Fruit fly (Drosophila melanogaster) whole organism, embryonic: ENCODE data around the gene CG14971.

Experiments used
- Asciz ChIP-seq: fragments of 200-800 bp; sonication (Bioruptor generic); optimal IDR thresholded peaks from 2 replicates; lab custom pipeline; 2017; ENCODE audit warnings: missing biosample characterization, mild to moderate bottlenecking, missing genetic modification characterization, missing genetic modification reagents
- Atf-2 ChIP-seq: fragments of 200-800 bp; sonication (Bioruptor generic); optimal IDR thresholded peaks from 2 replicates; lab custom pipeline; 2016; ENCODE audit warnings: missing biosample characterization, missing genetic modification characterization
- Blimp-1 ChIP-seq: fragments of 200-800 bp; sonication (Bioruptor generic); optimal IDR thresholded peaks from 3 replicates; lab custom pipeline; 2018; ENCODE audit warnings: missing biosample characterization, missing genetic modification characterization, mild to moderate bottlenecking, moderate library complexity, missing genetic modification reagents
- BtbVII ChIP-seq: fragments of 200-800 bp; sonication (Bioruptor generic); optimal IDR thresholded peaks from 3 replicates; lab custom pipeline; 2017; ENCODE audit warnings: missing biosample characterization, mild to moderate bottlenecking, missing genetic modification characterization
- CG11247 ChIP-seq: fragments of 200-800 bp; sonication (Bioruptor generic); IDR thresholded peaks from 2 replicates; pipeline ENCODE4 v1.3.6; 2022; ENCODE audit warnings: missing biosample characterization, missing genetic modification characterization
- CG11560 ChIP-seq: fragments of 200-800 bp; sonication (Bioruptor generic); IDR thresholded peaks from 3 replicates; pipeline ENCODE4 v1.3.6; 2022; ENCODE audit warnings: missing biosample characterization, missing genetic modification characterization
- CG12071 ChIP-seq: fragments of 200-800 bp; sonication (Bioruptor generic); optimal IDR thresholded peaks from 3 replicates; lab custom pipeline; 2018; ENCODE audit warnings: missing biosample characterization, mild to moderate bottlenecking, missing genetic modification characterization
- CG14860 ChIP-seq: fragments of 200-800 bp; sonication (Bioruptor generic); IDR thresholded peaks from 3 replicates; pipeline ENCODE4 v1.3.6; 2022; ENCODE audit warnings: missing biosample characterization, missing genetic modification characterization; ENCODE audit not compliant: partially characterized antibody
- CG15011 ChIP-seq: fragments of 200-800 bp; sonication (Bioruptor generic); optimal IDR thresholded peaks from 3 replicates; lab custom pipeline; 2018; ENCODE audit warnings: missing biosample characterization, mild to moderate bottlenecking, missing genetic modification characterization
- CG1529 ChIP-seq: fragments of 200-800 bp; sonication (Bioruptor generic); optimal IDR thresholded peaks from 3 replicates; lab custom pipeline; 2018; ENCODE audit warnings: missing biosample characterization, missing genetic modification characterization
- CG17328 ChIP-seq: fragments of 200-800 bp; sonication (Bioruptor generic); IDR thresholded peaks from 2 replicates; pipeline ENCODE4 v1.3.6; 2022; ENCODE audit warnings: missing biosample characterization, missing genetic modification characterization
- CG1792 ChIP-seq: fragments of 200-800 bp; sonication (Bioruptor generic); optimal IDR thresholded peaks from 2 replicates; lab custom pipeline; 2016; ENCODE audit warnings: missing biosample characterization, missing genetic modification characterization
- CG18262 ChIP-seq: fragments of 200-800 bp; optimal IDR thresholded peaks from 3 replicates; lab custom pipeline; 2019; ENCODE audit warnings: missing biosample characterization, mild to moderate bottlenecking, missing genetic modification characterization, moderate library complexity
- CG18599 ChIP-seq: fragments of 200-800 bp; sonication (Bioruptor generic); optimal IDR thresholded peaks from 3 replicates; lab custom pipeline; 2017; ENCODE audit warnings: missing biosample characterization, missing genetic modification characterization, mild to moderate bottlenecking, moderate library complexity, missing genetic modification reagents
- CG30020 ChIP-seq: fragments of 200-800 bp; optimal IDR thresholded peaks from 2 replicates; lab custom pipeline; 2019; ENCODE audit warnings: missing biosample characterization, mild to moderate bottlenecking, missing genetic modification characterization, moderate library complexity
- CG31441 ChIP-seq: fragments of 200-800 bp; sonication (Bioruptor generic); IDR thresholded peaks from 2 replicates; pipeline ENCODE4 v1.3.6; 2022; ENCODE audit warnings: missing biosample characterization, missing genetic modification characterization
- CG32772 ChIP-seq: fragments of 200-800 bp; sonication (Bioruptor generic); IDR thresholded peaks from 2 replicates; pipeline ENCODE4 v1.3.6; 2022; ENCODE audit warnings: missing biosample characterization, missing genetic modification characterization
- CG3847 ChIP-seq: fragments of 200-800 bp; sonication (Bioruptor generic); IDR thresholded peaks from 2 replicates; pipeline ENCODE4 v1.3.6; 2022; ENCODE audit warnings: missing biosample characterization, missing genetic modification characterization
- CG4820 ChIP-seq: fragments of 200-800 bp; sonication (Bioruptor generic); optimal IDR thresholded peaks from 3 replicates; lab custom pipeline; 2016; ENCODE audit warnings: missing biosample characterization, missing genetic modification characterization
- CG6254 ChIP-seq: fragments of 200-800 bp; sonication (Bioruptor generic); optimal IDR thresholded peaks from 3 replicates; lab custom pipeline; 2017; ENCODE audit warnings: mild to moderate bottlenecking, missing biosample characterization, missing genetic modification reagents, missing genetic modification characterization
- CG6272 ChIP-seq: fragments of 200-800 bp; sonication (Bioruptor generic); IDR thresholded peaks from 2 replicates; pipeline ENCODE4 v1.3.6; 2022; ENCODE audit warnings: missing biosample characterization, missing genetic modification characterization
- CG6683 ChIP-seq: fragments of 200-800 bp; sonication (Bioruptor generic); optimal IDR thresholded peaks from 2 replicates; lab custom pipeline; 2017; ENCODE audit warnings: missing biosample characterization, mild to moderate bottlenecking, missing genetic modification characterization, missing genetic modification reagents
- CG7556 ChIP-seq: fragments of 200-800 bp; sonication (Bioruptor generic); optimal IDR thresholded peaks from 2 replicates; lab custom pipeline; 2017; ENCODE audit warnings: missing biosample characterization, mild to moderate bottlenecking, missing genetic modification characterization
- CG8765 ChIP-seq: fragments of 200-800 bp; sonication (Bioruptor generic); IDR thresholded peaks from 2 replicates; pipeline ENCODE4 v1.3.6; 2022; ENCODE audit warnings: missing biosample characterization, missing genetic modification characterization
- CG8924 ChIP-seq: fragments of 200-800 bp; optimal IDR thresholded peaks from 3 replicates; lab custom pipeline; 2019; ENCODE audit warnings: missing biosample characterization, mild to moderate bottlenecking, missing genetic modification characterization, moderate library complexity
- CTCF ChIP-seq: fragments of 200-800 bp; sonication (Bioruptor generic); optimal IDR thresholded peaks from 2 replicates; lab custom pipeline; 2017; ENCODE audit warnings: missing biosample characterization, mild to moderate bottlenecking, missing genetic modification characterization, moderate library complexity
- D ChIP-seq, 2 experiments: fragments of 200-800 bp in 1 of 2; fragments of >200 bp in 1 of 2; sonication (Bioruptor generic) in 1 of 2; optimal IDR thresholded peaks; 2 replicates in 1 of 2; 3 replicates in 1 of 2; lab custom pipeline; 2017; ENCODE audit warnings: mild to moderate bottlenecking in 1 of 2, missing biosample characterization in 1 of 2, missing genetic modification characterization in 1 of 2, missing genetic modification reagents in 1 of 2
- Oli ChIP-seq: fragments of 200-800 bp; sonication (Bioruptor generic); optimal IDR thresholded peaks from 2 replicates; lab custom pipeline; 2018; ENCODE audit warnings: missing biosample characterization, mild to moderate bottlenecking, missing genetic modification characterization, moderate library complexity
- Sox100B ChIP-seq: fragments of 200-800 bp; sonication (Bioruptor generic); optimal IDR thresholded peaks from 3 replicates; lab custom pipeline; 2018; ENCODE audit warnings: missing biosample characterization, mild to moderate bottlenecking, missing genetic modification characterization
- Ssrp ChIP-seq: fragments of 200-800 bp; sonication (Bioruptor generic); optimal IDR thresholded peaks from 2 replicates; lab custom pipeline; 2018; ENCODE audit warnings: missing biosample characterization, mild to moderate bottlenecking, missing genetic modification characterization, moderate library complexity
- Taf1 ChIP-seq: fragments of 200-800 bp; sonication (Bioruptor generic); IDR thresholded peaks from 2 replicates; pipeline ENCODE4 v1.3.6; 2022; ENCODE audit warnings: missing biosample characterization, missing genetic modification characterization
- YL-1 ChIP-seq: fragments of 200-800 bp; sonication (Bioruptor generic); optimal IDR thresholded peaks from 3 replicates; lab custom pipeline; 2017; ENCODE audit warnings: missing biosample characterization, mild to moderate bottlenecking, missing genetic modification characterization
- cato ChIP-seq: fragments of 200-800 bp; sonication (Bioruptor generic); optimal IDR thresholded peaks from 2 replicates; lab custom pipeline; 2016; ENCODE audit warnings: missing biosample characterization, missing genetic modification characterization, borderline replicate concordance
- chn ChIP-seq: fragments of 200-800 bp; sonication (Bioruptor generic); optimal IDR thresholded peaks from 2 replicates; lab custom pipeline; 2016; ENCODE audit warnings: missing biosample characterization, missing genetic modification characterization
- crp ChIP-seq, 2 experiments: fragments of 200-800 bp; sonication (Bioruptor generic); optimal IDR thresholded peaks; 2 replicates in 1 of 2; 3 replicates in 1 of 2; lab custom pipeline; 2017; ENCODE audit warnings: missing biosample characterization in 2 of 2, missing genetic modification characterization in 2 of 2, mild to moderate bottlenecking in 1 of 2, moderate library complexity in 1 of 2
- disco-r ChIP-seq: fragments of 200-800 bp; sonication (Bioruptor generic); optimal IDR thresholded peaks from 2 replicates; lab custom pipeline; 2016; ENCODE audit warnings: missing biosample characterization, missing genetic modification characterization
- en ChIP-seq: fragments of 200-800 bp; sonication (Bioruptor generic); optimal IDR thresholded peaks from 2 replicates; lab custom pipeline; 2016; ENCODE audit warnings: missing biosample characterization, missing genetic modification characterization
- eve ChIP-seq, 2 experiments: fragments of >200 bp; optimal IDR thresholded peaks; 2 replicates each; lab custom pipeline; 2017; ENCODE audit warnings: missing biosample characterization in 2 of 2, missing genetic modification characterization in 2 of 2
- fd3F ChIP-seq: fragments of 200-800 bp; sonication (Bioruptor generic); optimal IDR thresholded peaks from 2 replicates; lab custom pipeline; 2018; ENCODE audit warnings: missing biosample characterization, mild to moderate bottlenecking, missing genetic modification characterization, moderate library complexity
- fu2 ChIP-seq: fragments of 200-800 bp; sonication (Bioruptor generic); optimal IDR thresholded peaks from 2 replicates; lab custom pipeline; 2016; ENCODE audit warnings: missing biosample characterization, missing genetic modification characterization
- gsb-n ChIP-seq: fragments of 200-800 bp; sonication (Bioruptor generic); optimal IDR thresholded peaks from 3 replicates; lab custom pipeline; 2018; ENCODE audit warnings: missing biosample characterization, mild to moderate bottlenecking, missing genetic modification characterization
- maf-S ChIP-seq: fragments of 200-800 bp; sonication (Bioruptor generic); optimal IDR thresholded peaks from 2 replicates; lab custom pipeline; 2016; ENCODE audit warnings: missing biosample characterization, missing genetic modification characterization
- nau ChIP-seq: fragments of 200-800 bp; sonication (Bioruptor generic); optimal IDR thresholded peaks from 3 replicates; lab custom pipeline; 2017; ENCODE audit warnings: missing biosample characterization, mild to moderate bottlenecking, missing genetic modification characterization, missing genetic modification reagents
- otp ChIP-seq: fragments of 200-800 bp; sonication (Bioruptor generic); IDR thresholded peaks from 3 replicates; pipeline ENCODE4, ENCODE4 v1.3.6; 2022; ENCODE audit warnings: missing biosample characterization, missing genetic modification characterization
- prd ChIP-seq, 3 experiments: fragments of >200 bp in 2 of 3; fragments of 200-800 bp in 1 of 3; sonication (Bioruptor generic) in 1 of 3; optimal IDR thresholded peaks in 2 of 3; IDR thresholded peaks in 1 of 3; 2 replicates in 2 of 3; 3 replicates in 1 of 3; pipeline versions ENCODE4 v1.3.6 to Lab custom; 2017 to 2022; ENCODE audit warnings: missing biosample characterization in 1 of 3, missing genetic modification characterization in 1 of 3
- sens-2 ChIP-seq: fragments of 200-800 bp; sonication (Bioruptor generic); IDR thresholded peaks from 2 replicates; pipeline ENCODE4 v1.3.6; 2022; ENCODE audit warnings: missing biosample characterization, missing genetic modification characterization
- sima ChIP-seq: fragments of 200-800 bp; sonication (Bioruptor generic); optimal IDR thresholded peaks from 2 replicates; lab custom pipeline; 2016; ENCODE audit warnings: missing biosample characterization, missing genetic modification characterization
- tap ChIP-seq: fragments of 200-800 bp; optimal IDR thresholded peaks from 3 replicates; lab custom pipeline; 2019; ENCODE audit warnings: missing biosample characterization, mild to moderate bottlenecking, missing genetic modification characterization, moderate library complexity
- toy ChIP-seq: fragments of 200-800 bp; sonication (Bioruptor generic); IDR thresholded peaks from 2 replicates; pipeline ENCODE4 v1.3.6; 2022; ENCODE audit warnings: missing biosample characterization, missing genetic modification characterization
- vvl ChIP-seq: fragments of 200-800 bp; sonication (Bioruptor generic); IDR thresholded peaks from 2 replicates; pipeline ENCODE4 v1.3.6; 2022; ENCODE audit warnings: missing biosample characterization, missing genetic modification characterization

CG14971 gene

DNA sequence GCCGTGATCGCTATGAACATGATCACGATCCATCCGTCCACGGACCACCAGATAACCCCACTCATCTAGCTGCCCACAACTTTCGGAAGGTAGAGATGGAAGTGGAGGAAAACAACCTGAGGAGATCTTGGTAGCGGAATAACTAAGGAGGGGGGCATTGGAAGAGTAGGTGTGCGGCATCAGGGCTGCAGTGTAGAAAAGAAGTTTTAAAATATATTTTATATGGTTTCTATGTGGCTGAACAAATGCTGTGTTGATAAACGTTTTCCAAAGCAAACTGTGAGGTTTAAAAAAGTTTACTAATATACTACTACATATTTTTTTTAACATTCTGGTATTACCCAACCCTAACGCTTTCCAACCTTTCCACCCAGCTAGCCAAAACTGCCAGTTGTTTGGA is 36.2 kb downstream of the CG14971 start (continued):
- TF ChIP-seq CG1529 (GFP tag; lab: Kevin White, UChicago) (peak; percentile 22), CG15011 (GFP tag; lab: Kevin White, UChicago) (peak; percentile 2), CG8765 (0 out of 2 replicates have a peak, but pooled peaks have one; percentile 33), CG1792 (GFP tag; lab: Kevin White, UChicago) (no peak), CG4820 (GFP tag; lab: Kevin White, UChicago) (no peak), CG17328 (GFP tag; lab: Robert Waterston, UW) (peak; percentile 68), Oli (tag; lab: Kevin White, UChicago) (peak; percentile 34), CG6272 (GFP tag; lab: Robert Waterston, UW) (no peak), CG18599 (GFP tag; lab: Kevin White, UChicago) (peak; percentile 12), fu2 (GFP tag; lab: Kevin White, UChicago) (no peak), Sox100B (GFP tag; lab: Kevin White, UChicago) (peak; percentile 18), CG6683 (no peak), toy (GFP tag; lab: Robert Waterston, UW) (no peak), Taf1 (GFP tag; lab: Robert Waterston, UW) (0 out of 2 replicates have a peak, but pooled peaks have one; percentile 39), CG3847 (peak; percentile 12; the same call in 1 of the 2 replicates), Ssrp (tag; lab: Kevin White, UChicago) (peak; percentile 18), Asciz (GFP tag; lab: Kevin White, UChicago) (peak; percentile 18), eve (GFP tag; optimal IDR thresholded peaks at IDR 0.05; lab: Kevin White, UChicago) (peak in 1 of 2 experiments; percentile 44), chn (GFP tag; lab: Kevin White, UChicago) (no peak), sima (GFP tag; lab: Kevin White, UChicago) (no peak), disco-r (no peak), otp (GFP tag; lab: Robert Waterston, UW) (peak; percentile 75; the same call in 2 of the 3 replicates), vvl (peak; percentile 67), CG31441 (GFP tag; lab: Robert Waterston, UW) (peak; percentile 61), CG11247 (peak; percentile 50; the same call in 1 of the 2 replicates), nau (GFP tag; lab: Kevin White, UChicago) (peak; percentile 14), gsb-n (tag; lab: Kevin White, UChicago) (peak; percentile 21), CG12071 (GFP tag; lab: Kevin White, UChicago) (no peak), BtbVII (GFP tag; lab: Kevin White, UChicago) (no peak), cato (GFP tag; lab: Kevin White, UChicago) (no peak), CG14860 (no peak), prd (optimal IDR thresholded peaks at IDR 0.05; lab: Kevin White, UChicago) (no peak), prd (GFP tag; IDR thresholded peaks at IDR 0.05; lab: Robert Waterston, UW) (peak; percentile 59), Atf-2 (GFP tag; lab: Kevin White, UChicago) (no peak), CG11560 (tag; lab: Robert Waterston, UW) (no peak), fd3F (GFP tag; lab: Kevin White, UChicago) (no peak), sens-2 (0 out of 2 replicates have a peak, but pooled peaks have one; percentile 50), crp (GFP tag; optimal IDR thresholded peaks at IDR 0.05; lab: Kevin White, UChicago) (no peak), YL-1 (no peak), en (GFP tag; lab: Kevin White, UChicago) (no peak), CG6254 (GFP tag; lab: Kevin White, UChicago) (peak; percentile 37), CG30020 (no peak), D (optimal IDR thresholded peaks at IDR 0.05; lab: Kevin White, UChicago) (no peak), D (GFP tag; optimal IDR thresholded peaks at IDR 0.05; lab: Kevin White, UChicago) (peak; percentile 3), maf-S (no peak), CG32772 (peak; percentile 43; the same call in 1 of the 2 replicates), CG8924 (peak; percentile 33), CG18262 (tag; lab: Kevin White, UChicago) (peak; percentile 41), tap (tag; lab: Kevin White, UChicago) (peak; percentile 5), CTCF (GFP tag; lab: Kevin White, UChicago) (no peak), Blimp-1 (GFP tag; lab: Kevin White, UChicago) (peak; percentile 61), CG7556 (GFP tag; lab: Kevin White, UChicago) (peak; percentile 16)
